Fruit fly (Drosophila melanogaster): Measurements from ENCODE around the gene tfc.
A peak's percentile ranks its signal among the peaks of the same experiment; 100 is the strongest.

The tfc gene

DNA sequence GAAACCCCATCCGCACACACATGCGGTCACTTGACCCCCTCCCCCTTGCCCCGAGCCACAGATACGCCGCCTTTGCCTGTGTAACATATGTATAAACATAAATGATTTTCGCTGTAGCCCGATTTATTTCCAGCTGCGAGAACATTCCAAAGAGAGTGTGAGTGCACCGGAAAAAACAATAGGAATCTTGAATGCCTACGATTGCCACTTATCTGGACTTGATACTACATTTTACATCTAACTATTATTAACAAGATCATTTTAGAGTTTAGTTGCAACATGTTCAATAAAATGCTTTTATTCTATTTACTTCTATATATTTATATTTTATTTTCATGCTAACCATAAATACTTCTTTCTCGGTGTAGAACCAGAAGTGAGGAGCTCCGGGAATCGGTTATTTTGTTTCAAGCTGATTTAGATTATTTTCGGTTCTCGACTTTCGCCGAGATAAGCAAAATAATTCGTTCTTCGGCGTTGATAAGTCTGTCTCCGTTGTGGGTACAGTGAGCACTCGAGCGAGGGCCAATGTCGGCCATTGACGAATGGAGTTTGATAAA lies 43.9 kb downstream of the tfc start (continued):
- peak; percentile 65 for TF ChIP-seq fd64A (GFP tag; optimal IDR thresholded peaks at IDR 0.05)
- TF ChIP-seq CG34224 (GFP tag; IDR thresholded peaks at IDR 0.05; ENCODE audit: partially characterized antibody), result no peak
- TF ChIP-seq CG15011 (GFP tag; optimal IDR thresholded peaks at IDR 0.05), result peak; percentile 79
- peak; percentile 88 for TF ChIP-seq unpg (GFP tag; optimal IDR thresholded peaks at IDR 0.05)
- peak; percentile 2 for TF ChIP-seq pum (GFP tag; optimal IDR thresholded peaks at IDR 0.05)
- TF ChIP-seq CG11456 (GFP tag; IDR thresholded peaks at IDR 0.05), result 0 out of 3 replicates have a peak, but pooled peaks have one; percentile 8
- peak; percentile 75 for TF ChIP-seq org-1 (GFP tag; optimal IDR thresholded peaks at IDR 0.05)
- TF ChIP-seq Atf3 (GFP tag; optimal IDR thresholded peaks at IDR 0.05), result no peak
- no peak for TF ChIP-seq Elba2 (GFP tag; optimal IDR thresholded peaks at IDR 0.05)
- peak; percentile 66 for TF ChIP-seq CG12769 (tag; optimal IDR thresholded peaks at IDR 0.05)
- TF ChIP-seq Abd-B (GFP tag; optimal IDR thresholded peaks at IDR 0.05), result peak; percentile 32
- TF ChIP-seq Kr (GFP tag; optimal IDR thresholded peaks at IDR 0.05), result no peak
- TF ChIP-seq Meics (GFP tag; optimal IDR thresholded peaks at IDR 0.05), result peak; percentile 80
- no peak for TF ChIP-seq toy (GFP tag; IDR thresholded peaks at IDR 0.05)
- TF ChIP-seq Dfd (GFP tag; optimal IDR thresholded peaks at IDR 0.05), result no peak
- no peak for TF ChIP-seq disco-r (GFP tag; optimal IDR thresholded peaks at IDR 0.05)
- no peak for TF ChIP-seq sqz (GFP tag; optimal IDR thresholded peaks at IDR 0.05)
- TF ChIP-seq CG5180 (GFP tag; optimal IDR thresholded peaks at IDR 0.05), result no peak
- TF ChIP-seq so (GFP tag; IDR thresholded peaks at IDR 0.05), result no peak; the same call in none of the 3 replicates
- TF ChIP-seq Lim3 (GFP tag; IDR thresholded peaks at IDR 0.05), result no peak
- no peak for TF ChIP-seq CG9797 (GFP tag; optimal IDR thresholded peaks at IDR 0.05)
- peak; percentile 32 for TF ChIP-seq CG31365 (tag; optimal IDR thresholded peaks at IDR 0.05)
- peak; percentile 71 for TF ChIP-seq CG14014 (GFP tag; IDR thresholded peaks at IDR 0.05)
- no peak for TF ChIP-seq gro (GFP tag; optimal IDR thresholded peaks at IDR 0.05)
- TF ChIP-seq CG14441 (GFP tag; IDR thresholded peaks at IDR 0.05), result peak; percentile 71
- no peak for TF ChIP-seq Dip2 (GFP tag; IDR thresholded peaks at IDR 0.05)
- peak; percentile 72 for TF ChIP-seq salm (tag; optimal IDR thresholded peaks at IDR 0.05)
- TF ChIP-seq stc (GFP tag; IDR thresholded peaks at IDR 0.05), result peak; percentile 74
- TF ChIP-seq Neu2 (GFP tag; optimal IDR thresholded peaks at IDR 0.05; ENCODE audit: borderline replicate concordance), result no peak
- peak; percentile 7 for TF ChIP-seq gcm2 (GFP tag; optimal IDR thresholded peaks at IDR 0.05)
- TF ChIP-seq CG1024 (GFP tag; IDR thresholded peaks at IDR 0.05), result 0 out of 2 replicates have a peak, but pooled peaks have one; percentile 16
- TF ChIP-seq Optix (GFP tag; IDR thresholded peaks at IDR 0.05), result no peak; the same call in 2 of the 3 replicates
- no peak for TF ChIP-seq br (optimal IDR thresholded peaks at IDR 0.05)
- TF ChIP-seq CG42726 (GFP tag; IDR thresholded peaks at IDR 0.05; ENCODE audit: partially characterized antibody), result no peak
- TF ChIP-seq E2f1 (GFP tag; IDR thresholded peaks at IDR 0.05), result peak; percentile 58; the same call in 1 of the 2 replicates
- TF ChIP-seq wek (GFP tag; optimal IDR thresholded peaks at IDR 0.05), result peak; percentile 11
- TF ChIP-seq Bgb (GFP tag; IDR thresholded peaks at IDR 0.05; ENCODE audit: partially characterized antibody), result no peak
- TF ChIP-seq CHES-1-like (GFP tag; optimal IDR thresholded peaks at IDR 0.05), result peak; percentile 28
- no peak for TF ChIP-seq CG1792 (GFP tag; optimal IDR thresholded peaks at IDR 0.05)
- TF ChIP-seq Fer3 (tag; optimal IDR thresholded peaks at IDR 0.05), result peak; percentile 81
- TF ChIP-seq Sry-δ (GFP tag; optimal IDR thresholded peaks at IDR 0.05), result no peak
- no peak for TF ChIP-seq ems (GFP tag; optimal IDR thresholded peaks at IDR 0.05)
- peak; percentile 30 for TF ChIP-seq CG13296 (GFP tag; optimal IDR thresholded peaks at IDR 0.05)
- TF ChIP-seq CG9727 (GFP tag; optimal IDR thresholded peaks at IDR 0.05), result peak; percentile 89
- peak; percentile 34; the same call in 1 of the 2 replicates for TF ChIP-seq aop (GFP tag; IDR thresholded peaks at IDR 0.05)
- TF ChIP-seq cwo (GFP tag; optimal IDR thresholded peaks at IDR 0.05), result peak; percentile 61
- TF ChIP-seq CG15696 (tag; optimal IDR thresholded peaks at IDR 0.05), result peak; percentile 86
- TF ChIP-seq MTF-1 (GFP tag; optimal IDR thresholded peaks at IDR 0.05; ENCODE audit: borderline replicate concordance), result peak; percentile 21
- no peak for TF ChIP-seq CG17568 (GFP tag; optimal IDR thresholded peaks at IDR 0.05)
- peak; percentile 69 for TF ChIP-seq CG4360 (GFP tag; IDR thresholded peaks at IDR 0.05)

All from whole organism, embryonic.